Fruit fly (Drosophila melanogaster) ovary, adult (tissue): ENCODE measurements around the gene CG32428.
"Not testable (repeated sequence)": the region's sequence is repeated elsewhere in the genome, so short reads cannot be mapped to it uniquely, and the experiment has no call there.

Experiments used
- CG17801 ChIP-seq: fragments of 200-800 bp; optimal IDR thresholded peaks from 2 replicates; lab custom pipeline; 2019; ENCODE audit warnings: missing biosample characterization, mild to moderate bottlenecking, missing genetic modification characterization, moderate library complexity; ENCODE audit not compliant: partially characterized antibody

Gene CG32428

DNA sequence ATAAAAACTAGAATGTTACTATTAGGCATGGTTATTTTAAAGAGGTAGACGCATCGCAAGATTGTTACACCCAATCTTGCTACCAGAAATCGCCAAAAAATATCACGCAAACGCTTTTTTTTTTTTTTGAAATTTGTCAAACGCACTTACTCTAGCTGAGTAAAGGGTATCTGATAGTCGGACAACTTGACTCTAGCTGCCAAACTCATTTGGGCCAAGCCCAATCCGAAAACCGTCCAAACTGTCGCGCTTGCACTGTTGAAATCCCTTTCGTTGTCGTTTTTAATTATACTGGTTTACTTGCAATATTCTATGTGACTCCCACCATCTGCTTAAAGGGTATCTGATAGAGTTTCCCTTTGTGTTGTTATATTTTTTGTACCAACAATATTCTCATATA, 29.7 kb upstream of the CG32428 start:
- TF ChIP-seq CG17801 (GFP tag; lab: Kevin White, UChicago), result no peak

DNA sequence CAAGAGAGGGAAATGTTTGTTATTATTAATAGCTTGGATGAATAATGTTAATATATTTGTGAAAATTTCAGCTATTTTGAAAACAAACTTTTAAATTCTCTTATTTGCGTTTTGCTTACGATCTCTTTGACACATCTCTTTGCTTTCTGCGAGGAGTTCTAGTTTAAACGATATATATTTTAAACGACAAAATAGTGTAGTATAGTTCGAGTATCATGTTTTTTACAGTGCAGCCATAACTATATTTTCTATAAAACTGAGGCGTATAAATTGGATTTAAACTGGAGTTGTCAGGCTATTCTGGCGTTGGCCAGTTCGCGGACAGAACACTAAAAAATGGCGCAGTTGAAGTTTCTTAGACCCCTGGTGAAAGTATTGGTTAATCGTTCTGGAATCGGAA, 26.0 kb upstream of the CG32428 start, which contains the start of gene CG18281:
Gene CG18281, plus strand, starts transcription at position 301 of the 400 bp plus-strand sequence.
- not testable (repeated sequence) for TF ChIP-seq CG17801 (GFP tag; lab: Kevin White, UChicago)

DNA sequence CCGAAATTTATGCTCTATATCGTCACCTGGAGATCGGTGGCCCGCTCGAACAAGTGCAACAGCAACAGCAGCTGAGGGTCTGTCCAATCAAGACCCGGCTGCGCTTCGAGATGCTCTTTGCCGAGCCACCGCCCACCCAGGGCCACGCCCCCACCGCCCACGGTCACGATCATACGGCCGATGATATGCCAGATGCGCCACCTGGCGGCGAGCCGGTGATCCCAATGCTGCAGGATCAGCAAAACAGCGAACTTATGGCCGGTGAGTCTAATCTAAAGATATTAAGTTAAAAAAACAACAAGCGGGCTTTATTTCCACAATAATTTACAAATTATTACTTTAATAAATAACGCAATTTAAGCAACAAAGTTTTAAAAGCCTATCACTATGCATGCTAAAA, 24.7 kb upstream of the CG32428 start:
- no peak for TF ChIP-seq CG17801 (GFP tag; lab: Kevin White, UChicago)

DNA sequence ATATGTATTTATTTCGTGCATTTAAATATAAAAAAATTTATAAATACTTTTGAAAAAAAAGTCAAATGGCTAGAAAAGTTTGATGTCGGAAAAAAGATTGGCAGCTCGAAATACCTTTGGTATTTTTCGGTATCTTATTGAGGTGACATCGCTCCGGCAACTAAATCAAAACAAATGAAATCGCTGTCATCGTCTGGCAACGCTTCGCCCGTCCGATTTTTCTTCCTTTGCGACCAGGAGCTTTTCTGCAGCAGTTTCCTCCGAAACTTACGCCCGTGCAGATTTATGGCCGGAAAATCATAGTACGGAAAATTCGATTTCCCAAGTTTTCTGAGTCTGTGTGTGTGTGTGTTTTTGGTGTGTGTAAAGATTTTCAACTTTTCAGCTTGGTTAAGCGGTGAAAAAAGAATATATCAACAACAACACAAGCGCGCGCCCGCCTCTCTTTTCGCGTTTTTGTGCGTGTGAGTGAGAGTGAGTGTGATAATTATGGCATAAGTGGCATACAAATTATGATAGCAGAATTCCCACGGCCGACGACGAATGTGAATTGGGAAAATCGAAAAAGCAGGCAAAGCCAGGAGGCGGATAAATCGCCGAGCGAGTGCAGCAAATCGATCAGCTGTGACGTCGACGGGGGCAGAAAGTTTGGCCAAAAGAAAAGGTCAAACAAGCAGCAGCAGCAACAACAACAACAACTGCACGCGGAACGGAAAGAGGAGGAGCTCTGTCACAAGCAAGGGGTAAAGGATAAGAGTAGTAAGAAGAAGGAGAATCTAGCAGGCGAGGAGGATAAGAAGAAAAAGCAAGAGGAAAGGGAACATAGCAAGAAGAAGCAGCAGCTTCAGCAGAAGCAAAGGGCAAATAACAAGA, 23.8 kb upstream of the CG32428 start, which contains the start of gene CG32425:
Gene CG32425, plus strand, starts transcription at position 200 of the 873 bp plus-strand sequence.
- TF ChIP-seq CG17801 (GFP tag; lab: Kevin White, UChicago), result no peak

DNA sequence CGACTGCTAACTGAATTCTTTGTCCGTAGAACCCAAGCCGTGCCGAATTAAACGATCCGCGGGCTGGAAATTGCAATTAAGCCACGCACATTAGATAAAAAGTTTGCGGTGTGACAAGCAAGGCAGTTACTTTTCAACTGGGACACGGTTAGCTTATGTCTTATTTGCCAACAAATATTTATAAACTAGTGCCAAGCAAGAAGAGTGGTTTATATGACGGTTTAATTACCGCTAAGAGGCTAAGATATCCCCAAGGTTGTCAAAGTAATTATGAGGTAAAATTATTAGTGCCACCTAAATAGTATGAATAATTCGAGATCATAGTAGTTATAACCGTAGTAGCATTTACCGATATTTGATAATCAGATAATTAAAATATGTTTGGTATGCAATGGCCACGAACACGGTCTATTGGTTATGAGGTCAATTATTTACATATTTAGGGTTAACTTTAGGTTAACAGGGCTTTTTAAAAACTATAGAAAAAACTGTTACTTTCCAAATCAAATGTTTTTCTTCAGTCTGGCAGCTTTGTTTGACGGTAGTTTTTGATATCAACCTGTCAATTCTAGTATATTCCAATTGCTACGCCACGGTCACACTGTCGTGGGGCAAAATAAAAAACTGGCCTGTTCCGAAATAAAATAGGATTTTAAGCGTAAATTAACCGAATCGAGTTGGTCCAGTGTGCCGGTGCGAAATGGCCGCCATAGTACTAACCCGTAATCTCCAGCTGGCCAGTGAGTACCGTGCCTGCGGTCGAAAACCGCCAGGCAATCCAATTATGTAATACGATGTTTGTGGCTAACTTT, 21.5 kb upstream of the CG32428 start, which contains the start of gene ZnT77C:
Gene ZnT77C, minus strand, starts transcription at position 142 of the 812 bp plus-strand sequence.
- TF ChIP-seq CG17801 (GFP tag; lab: Kevin White, UChicago), result no peak

DNA sequence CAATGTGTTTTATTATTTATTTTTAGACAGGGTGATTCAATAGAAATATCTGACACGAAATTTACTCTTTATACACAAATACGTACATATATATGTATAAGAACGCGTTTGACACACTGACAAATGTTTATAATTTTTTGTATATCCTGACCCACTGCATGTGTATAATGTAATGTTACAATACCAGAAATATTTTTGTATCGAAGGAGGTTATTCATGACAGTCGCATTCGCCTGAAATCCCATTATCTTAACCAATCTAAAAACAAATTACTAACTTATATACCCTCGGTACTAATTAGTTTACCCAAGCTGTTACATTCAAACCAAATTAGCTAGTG, 20.7 kb upstream of the CG32428 start:
- TF ChIP-seq CG17801 (GFP tag; lab: Kevin White, UChicago), result no peak

DNA sequence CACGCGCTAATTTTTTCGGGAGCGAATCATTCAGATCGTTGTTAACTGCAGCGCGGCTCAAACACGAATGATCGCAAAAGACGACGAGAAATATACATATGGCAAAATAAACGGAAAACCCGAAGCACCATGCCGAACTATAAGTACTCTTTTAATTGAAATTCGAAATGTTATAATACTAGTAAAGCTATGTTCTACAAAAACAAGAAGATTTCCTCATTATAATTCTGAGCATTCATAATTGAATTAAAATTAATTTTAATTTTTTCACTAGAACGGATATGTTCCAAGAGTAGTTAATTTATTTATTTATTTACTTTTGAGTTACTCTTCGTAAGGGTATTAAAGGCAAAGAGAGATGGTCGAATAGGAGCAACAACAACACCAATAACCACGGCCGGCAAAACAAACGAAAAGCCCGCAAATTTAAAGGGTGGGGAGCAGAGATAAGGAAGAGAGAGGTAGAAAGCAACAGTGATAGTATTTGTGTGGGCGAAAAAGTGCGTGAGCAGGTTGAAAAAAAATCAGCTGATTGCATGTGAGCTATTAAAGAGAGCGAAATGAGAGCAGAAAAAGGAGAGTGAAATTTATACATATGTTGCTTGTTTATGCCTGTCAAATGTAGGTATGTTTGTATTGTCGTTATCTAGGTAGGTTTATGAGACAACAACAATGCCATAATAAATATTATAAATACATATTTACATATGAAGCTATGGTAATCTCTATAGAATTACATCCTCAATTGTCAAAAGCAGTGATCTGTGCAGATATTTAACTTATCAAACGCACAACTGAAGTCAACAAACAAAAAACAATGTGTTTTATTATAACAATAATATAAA, 20.1 kb upstream of the CG32428 start:
- peak; percentile 95 for TF ChIP-seq CG17801 (GFP tag; lab: Kevin White, UChicago)

DNA sequence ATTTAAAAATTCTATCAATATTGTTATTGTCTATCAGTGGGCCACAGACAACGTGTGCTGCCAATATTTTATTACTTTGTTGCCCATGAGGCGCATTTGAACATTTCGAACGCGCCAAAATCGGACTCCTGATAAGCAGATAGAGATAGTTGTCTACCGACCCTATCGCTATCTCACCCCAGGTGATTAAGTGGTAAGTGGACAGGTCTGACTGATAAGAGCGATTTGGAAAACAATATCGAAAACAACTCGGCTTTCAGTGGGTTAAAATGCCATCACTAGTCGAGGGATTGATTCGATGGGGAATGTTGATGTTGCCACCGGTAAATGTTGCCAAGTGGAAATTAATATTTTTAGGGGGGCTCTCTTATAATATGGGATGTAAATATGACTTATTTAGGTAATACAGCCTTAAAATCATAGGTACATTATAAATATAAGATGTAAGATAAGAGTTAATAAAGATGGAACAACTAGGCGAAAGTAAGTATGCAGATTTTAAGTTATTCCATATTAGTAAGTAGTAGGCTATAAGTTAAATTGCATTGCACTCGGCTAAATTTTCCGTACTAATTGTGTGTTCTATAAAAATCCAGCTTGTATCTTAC, 18.1 kb upstream of the CG32428 start, which contains the start of gene ND-39:
Gene ND-39, plus strand, starts transcription at position 558 of the 608 bp plus-strand sequence.
- no peak for TF ChIP-seq CG17801 (GFP tag; lab: Kevin White, UChicago)

DNA sequence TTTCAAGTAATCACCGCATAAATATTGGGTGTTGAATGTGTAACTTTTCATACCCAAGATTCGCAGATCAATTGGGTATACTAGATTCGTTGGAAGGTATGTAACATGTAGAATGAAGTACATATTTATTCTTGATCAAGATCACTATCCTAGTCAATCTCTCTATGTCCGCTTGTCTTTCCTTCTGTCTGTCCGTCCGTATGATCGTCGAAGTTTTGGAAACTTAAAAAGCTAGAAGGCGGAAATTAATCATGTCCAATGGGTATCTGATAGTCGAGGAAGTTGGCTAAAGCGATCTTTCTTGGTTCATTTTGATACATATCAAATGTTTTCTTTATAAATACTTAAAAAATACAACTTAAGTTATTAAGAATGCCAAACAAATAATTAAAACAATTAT, 14.1 kb upstream of the CG32428 start:
- no peak for TF ChIP-seq CG17801 (GFP tag; lab: Kevin White, UChicago)

DNA sequence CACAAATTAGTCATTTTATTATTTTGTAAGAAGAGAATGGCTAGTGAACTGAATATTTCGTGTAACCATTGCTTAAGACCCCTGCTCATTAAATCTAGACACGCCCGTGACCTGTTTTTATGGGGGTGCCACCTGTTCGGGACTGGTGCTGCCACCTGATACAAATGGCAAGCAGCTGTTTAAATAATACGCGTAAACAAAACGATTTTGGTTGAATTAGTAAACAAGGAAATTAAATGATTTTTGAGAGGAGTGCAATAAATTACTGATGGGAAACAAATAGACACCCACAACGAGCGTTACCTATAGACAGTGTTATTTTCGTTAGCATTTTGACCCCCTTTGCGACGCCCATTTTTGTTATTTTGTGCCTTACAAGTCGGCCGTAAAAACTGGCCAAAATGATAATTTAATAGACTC, 1.3 kb upstream of the CG32428 start:
- TF ChIP-seq CG17801 (GFP tag; lab: Kevin White, UChicago), result peak; percentile 87

DNA sequence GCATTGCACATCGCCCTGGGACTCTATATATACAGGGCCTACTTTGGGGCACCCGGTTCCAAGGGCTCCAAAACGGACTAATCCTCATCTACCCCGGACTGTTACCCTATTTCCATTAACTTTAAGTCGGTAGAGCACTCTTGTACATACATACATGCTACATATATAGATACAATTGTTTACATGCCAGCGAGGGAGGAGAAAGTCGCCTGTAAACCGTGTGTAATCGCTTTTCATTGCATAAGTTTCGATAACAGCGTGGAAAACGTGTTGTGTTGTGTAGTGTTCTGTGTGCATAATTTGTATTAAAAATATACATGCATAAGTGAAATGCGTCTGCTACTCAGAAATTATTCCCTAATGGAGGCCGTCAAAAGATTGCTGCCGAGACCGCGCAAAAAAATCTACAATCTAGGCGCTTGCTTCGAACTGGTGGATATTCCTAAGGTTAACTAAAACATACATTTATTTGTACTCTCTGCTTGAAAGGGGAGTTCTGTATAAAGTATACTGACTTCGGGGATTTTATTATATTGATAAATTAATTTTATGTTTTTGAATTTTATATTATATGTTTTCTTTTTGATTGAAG, 770 bp upstream of the CG32428 start, which contains the start of gene isoQC:
Gene isoQC, plus strand, starts transcription at position 270 of the 592 bp plus-strand sequence.
- no peak for TF ChIP-seq CG17801 (GFP tag; lab: Kevin White, UChicago)

DNA sequence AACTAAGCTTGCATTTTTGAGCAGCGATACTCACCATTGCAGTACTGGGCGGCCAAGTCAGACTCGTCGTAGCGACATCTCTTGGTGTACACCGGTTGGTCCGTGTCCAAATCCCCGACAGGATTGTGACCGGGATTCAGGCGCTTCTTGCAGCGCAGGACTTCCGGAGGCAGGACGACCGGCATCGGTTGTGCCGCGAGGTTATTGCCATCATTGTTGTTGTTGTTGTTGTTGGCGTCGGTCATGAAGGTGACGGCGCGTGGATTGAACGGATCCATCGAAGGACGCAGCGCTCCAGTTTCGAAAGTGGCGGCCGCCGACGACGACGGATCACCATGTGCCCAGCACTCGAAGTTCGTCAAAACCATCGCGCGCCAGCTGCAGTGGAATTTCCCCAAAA, 916 bp downstream of the CG32428 start:
- no peak for TF ChIP-seq CG17801 (GFP tag; lab: Kevin White, UChicago)

DNA sequence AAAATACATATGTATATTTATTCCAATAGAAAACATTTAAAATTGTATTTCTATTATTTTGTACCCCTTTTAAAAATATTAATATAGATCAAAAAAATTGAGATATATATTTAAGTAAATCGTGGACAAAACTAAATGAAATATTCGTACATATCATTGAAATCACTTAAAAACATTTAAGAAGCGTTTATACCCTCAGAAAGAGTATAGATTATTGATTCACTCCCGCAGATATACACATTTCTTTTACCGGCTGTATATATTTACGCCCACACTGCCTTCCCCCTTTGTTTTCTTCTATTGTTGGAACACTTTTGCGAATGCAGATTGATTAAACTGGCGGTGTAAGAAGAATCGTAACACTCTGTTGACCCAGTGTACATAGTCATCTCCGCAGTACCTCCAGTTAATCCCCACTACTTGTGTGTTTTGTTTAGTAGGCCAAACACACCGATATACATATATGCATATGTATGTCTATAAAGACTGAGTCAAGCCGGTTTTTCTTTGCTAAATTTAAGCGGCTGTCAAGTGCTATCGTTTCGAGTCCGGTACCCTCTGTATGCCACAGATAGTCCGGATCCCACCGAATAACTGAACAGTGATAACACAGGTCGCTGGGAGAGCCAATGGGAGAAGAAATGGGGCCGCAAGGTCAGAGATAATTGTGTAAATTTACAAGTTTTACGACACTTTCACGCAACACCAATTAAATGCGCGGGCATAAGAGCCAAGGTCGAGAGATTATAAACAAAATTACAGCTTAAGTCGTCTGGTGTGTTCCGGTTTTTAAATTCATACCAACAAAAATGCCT, 1.8 kb downstream of the CG32428 start:
- TF ChIP-seq CG17801 (GFP tag; lab: Kevin White, UChicago), result no peak
